Fruit fly (Drosophila melanogaster): ENCODE measurements around the gene Hmu.

Gene Hmu

DNA sequence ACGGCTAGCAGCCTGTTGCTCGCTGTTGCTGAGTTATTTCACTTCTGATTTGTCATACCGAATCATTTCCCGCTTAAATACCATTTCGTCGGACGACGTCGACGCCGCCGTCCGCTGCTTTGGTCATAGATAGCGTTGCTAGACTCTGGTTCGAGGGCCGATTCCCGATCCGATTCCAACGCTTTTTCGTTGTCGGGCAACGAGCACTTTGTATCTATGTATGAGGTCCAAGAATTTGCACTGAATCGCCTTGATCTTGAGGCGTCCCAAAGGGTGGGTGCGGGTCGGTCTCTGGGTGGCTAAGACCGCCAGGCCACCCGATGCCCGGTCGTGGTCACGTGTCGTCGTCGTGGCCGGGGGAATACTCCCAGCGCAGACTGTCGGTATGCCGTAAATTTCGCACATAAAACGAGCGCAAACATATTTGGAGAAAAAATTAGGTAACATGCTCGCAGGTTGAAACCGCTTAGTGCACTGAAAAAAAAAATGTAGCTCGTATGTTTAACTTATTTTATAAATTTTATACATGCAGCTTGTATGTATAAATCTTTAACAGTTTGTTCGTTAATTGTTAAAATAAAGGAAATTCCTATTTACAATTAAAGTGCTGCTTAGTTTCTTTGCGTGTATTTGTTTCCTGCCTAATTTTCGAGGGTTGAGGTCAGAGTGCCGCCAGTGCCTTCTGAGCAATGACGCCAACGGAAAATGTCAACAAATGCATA lies 3.8 kb downstream of the Hmu start, which contains the start of gene CG3348 (continued):
- TF ChIP-seq hb (GFP tag; IDR thresholded peaks at IDR 0.05; ENCODE audit: partially characterized antibody) (no peak), NC2β (GFP tag; optimal IDR thresholded peaks at IDR 0.05) (peak; percentile 2), vvl (GFP tag; IDR thresholded peaks at IDR 0.05) (peak; percentile 79), CG15073 (GFP tag; optimal IDR thresholded peaks at IDR 0.05) (no peak), Oli (tag; optimal IDR thresholded peaks at IDR 0.05) (peak; percentile 48), Hmx (GFP tag; optimal IDR thresholded peaks at IDR 0.05) (peak; percentile 64), CG43689 (GFP tag; IDR thresholded peaks at IDR 0.05) (no peak; the same call in 1 of the 2 replicates), CG6654 (GFP tag; optimal IDR thresholded peaks at IDR 0.05) (peak; percentile 48), CG8359 (GFP tag; optimal IDR thresholded peaks at IDR 0.05; ENCODE audit: borderline replicate concordance) (no peak), CG17328 (GFP tag; IDR thresholded peaks at IDR 0.05) (peak; percentile 71), pnt (GFP tag; optimal IDR thresholded peaks at IDR 0.05) (no peak), bab2 (GFP tag; optimal IDR thresholded peaks at IDR 0.05) (peak; percentile 74), bcd (GFP tag; optimal IDR thresholded peaks at IDR 0.05) (peak; percentile 82), Dip2 (GFP tag; IDR thresholded peaks at IDR 0.05) (no peak), Chrac-16 (GFP tag; optimal IDR thresholded peaks at IDR 0.05) (peak; percentile 56), CG6791 (GFP tag; IDR thresholded peaks at IDR 0.05; ENCODE audit: partially characterized antibody) (no peak), CG8281 (tag; optimal IDR thresholded peaks at IDR 0.05) (peak; percentile 45), CG8924 (tag; optimal IDR thresholded peaks at IDR 0.05) (peak; percentile 62), E2f1 (GFP tag; IDR thresholded peaks at IDR 0.05) (peak; percentile 53; the same call in 1 of the 2 replicates), CG15696 (tag; optimal IDR thresholded peaks at IDR 0.05) (peak; percentile 64), CG11247 (GFP tag; IDR thresholded peaks at IDR 0.05) (peak; percentile 75), bowl (GFP tag; IDR thresholded peaks at IDR 0.05) (no peak), pum (GFP tag; optimal IDR thresholded peaks at IDR 0.05) (peak; percentile 38), CG7556 (GFP tag; optimal IDR thresholded peaks at IDR 0.05) (peak; percentile 72), grn (GFP tag; optimal IDR thresholded peaks at IDR 0.05) (no peak), croc (GFP tag; conservative IDR thresholded peaks at IDR 0.05) (peak; percentile 39; the same call in 2 of the 3 replicates), ERR (GFP tag; optimal IDR thresholded peaks at IDR 0.05) (peak; percentile 42), D19B (GFP tag; optimal IDR thresholded peaks at IDR 0.05) (peak; percentile 83), Meics (GFP tag; optimal IDR thresholded peaks at IDR 0.05) (peak; percentile 86), CG8765 (GFP tag; IDR thresholded peaks at IDR 0.05) (peak; percentile 48; the same call in 1 of the 2 replicates), bbx (GFP tag; IDR thresholded peaks at IDR 0.05; ENCODE audit: partially characterized antibody) (no peak), Elba2 (GFP tag; optimal IDR thresholded peaks at IDR 0.05) (no peak), scrt (GFP tag; optimal IDR thresholded peaks at IDR 0.05) (peak; percentile 73), slp2 (GFP tag; optimal IDR thresholded peaks at IDR 0.05) (peak; percentile 12), crp (GFP tag; optimal IDR thresholded peaks at IDR 0.05) (no peak), CG31441 (GFP tag; IDR thresholded peaks at IDR 0.05) (peak; percentile 59), CG12659 (GFP tag; optimal IDR thresholded peaks at IDR 0.05) (peak; percentile 54), CG18599 (GFP tag; optimal IDR thresholded peaks at IDR 0.05) (peak; percentile 95), danr (GFP tag; IDR thresholded peaks at IDR 0.05) (peak; percentile 51; the same call in 1 of the 2 replicates), CG11456 (GFP tag; IDR thresholded peaks at IDR 0.05) (peak; percentile 85), vnd (GFP tag; IDR thresholded peaks at IDR 0.05; ENCODE audit: partially characterized antibody) (no peak), gcm (GFP tag; optimal IDR thresholded peaks at IDR 0.05) (peak; percentile 48), CG10462 (GFP tag; optimal IDR thresholded peaks at IDR 0.05) (no peak), Adf1 (GFP tag; IDR thresholded peaks at IDR 0.05) (peak; percentile 79), CG10321 (GFP tag; IDR thresholded peaks at IDR 0.05) (no peak), h (optimal IDR thresholded peaks at IDR 0.05) (no peak), crol (GFP tag; IDR thresholded peaks at IDR 0.05) (no peak), vfl (GFP tag; optimal IDR thresholded peaks at IDR 0.05) (peak; percentile 66), CG3281 (GFP tag; optimal IDR thresholded peaks at IDR 0.05) (peak; percentile 92), pzg (GFP tag; optimal IDR thresholded peaks at IDR 0.05) (no peak)

Data from whole organism, embryonic.